Worm (Caenorhabditis elegans): ENCODE measurements around the gene gphr-1.

DNA sequence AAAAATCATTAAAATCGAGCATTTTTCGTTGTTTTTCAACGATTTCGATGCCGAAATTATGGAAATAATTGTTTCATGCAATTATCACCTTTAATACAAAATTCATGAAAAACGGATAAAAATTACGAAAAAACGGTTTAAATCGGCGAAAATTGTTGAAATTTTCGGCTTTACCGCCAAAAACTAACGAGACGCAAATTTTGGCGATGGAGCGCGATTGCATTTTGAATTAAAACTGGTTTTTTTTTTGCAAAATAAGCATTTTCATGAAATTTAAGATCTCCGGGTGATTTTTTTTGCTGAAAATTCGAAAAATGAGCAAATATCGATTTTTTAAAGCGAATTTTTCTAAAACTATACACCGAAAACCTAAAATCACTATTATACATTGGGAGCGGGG, 32.3 kb downstream of the gphr-1 start:
- TF ChIP-seq med-1 (GFP tag; optimal IDR thresholded peaks at IDR 0.05; ENCODE audit: insufficient read depth) (no peak), flt-1 (GFP tag; IDR thresholded peaks at IDR 0.05) (no peak), ztf-29 (GFP tag; IDR thresholded peaks at IDR 0.05) (no peak)
